Worm (Caenorhabditis elegans): ENCODE data around the gene T22F3.7.

T22F3.7 gene

DNA sequence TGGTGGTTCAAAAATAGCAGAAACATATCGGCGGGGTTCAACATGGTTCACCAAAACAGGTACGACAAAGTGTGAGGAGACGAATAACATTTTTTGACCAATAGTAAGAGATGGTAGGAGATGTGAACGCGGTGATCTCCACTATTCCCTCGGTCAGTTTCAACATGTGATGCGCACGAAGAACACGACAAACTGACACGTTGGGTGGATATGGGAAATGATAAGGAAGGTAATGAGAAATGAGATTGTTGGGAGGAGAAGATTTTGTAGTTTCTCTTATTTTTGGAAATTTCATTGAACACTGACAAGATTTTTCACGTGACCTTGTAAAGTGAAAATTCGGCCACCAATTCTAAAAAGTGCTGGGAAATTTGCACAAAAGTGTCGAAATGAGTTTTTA lies 10.2 kb upstream of the T22F3.7 start:
- no peak for TF ChIP-seq madf-3 (GFP tag; IDR thresholded peaks at IDR 0.05)
- TF ChIP-seq F10E7.11 (tag; optimal IDR thresholded peaks at IDR 0.05): no peak
- no peak for TF ChIP-seq nfya-1 (tag; optimal IDR thresholded peaks at IDR 0.05; ENCODE audit: borderline replicate concordance, insufficient read depth)
- TF ChIP-seq ccch-3 (GFP tag; optimal IDR thresholded peaks at IDR 0.05): no peak
- TF ChIP-seq hmg-20 (GFP tag; IDR thresholded peaks at IDR 0.05): no peak
- TF ChIP-seq F22D6.2 (tag; optimal IDR thresholded peaks at IDR 0.05): no peak
- no peak for TF ChIP-seq lsy-27 (tag; optimal IDR thresholded peaks at IDR 0.05; ENCODE audit: borderline replicate concordance, insufficient read depth)
- no peak for TF ChIP-seq F33H1.4 (GFP tag; IDR thresholded peaks at IDR 0.05)
- no peak for TF ChIP-seq lag-1 (GFP tag; IDR thresholded peaks at IDR 0.05)
- no peak for TF ChIP-seq attf-5 (GFP tag; optimal IDR thresholded peaks at IDR 0.05)
- TF ChIP-seq egl-18 (GFP tag; IDR thresholded peaks at IDR 0.05): no peak
- no peak for TF ChIP-seq sdz-38 (tag; optimal IDR thresholded peaks at IDR 0.05)
- no peak for TF ChIP-seq him-1 (tag; optimal IDR thresholded peaks at IDR 0.05)
- no peak for TF ChIP-seq nhr-27 (tag; optimal IDR thresholded peaks at IDR 0.05)
- no peak for TF ChIP-seq zim-3 (tag; optimal IDR thresholded peaks at IDR 0.05)

DNA sequence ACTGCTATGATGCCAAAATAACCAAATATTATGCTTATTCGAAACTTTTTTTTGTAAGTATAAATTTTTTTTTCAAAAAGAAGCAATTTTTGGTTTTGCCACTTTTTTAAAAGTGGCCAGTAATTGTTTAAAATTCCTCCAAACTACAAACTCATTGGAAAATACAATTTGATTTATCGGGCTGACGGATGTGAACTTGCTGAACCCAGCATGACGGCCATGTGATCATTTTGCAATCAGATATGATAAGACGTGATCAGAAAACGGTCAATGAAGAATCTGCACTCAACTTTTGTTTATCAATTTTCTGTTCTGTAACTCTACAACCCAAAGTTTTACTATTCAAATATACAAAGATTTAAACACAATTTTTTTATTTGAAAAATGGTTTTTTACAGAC lies 5.9 kb upstream of the T22F3.7 start:
- TF ChIP-seq T07F8.4 (tag; optimal IDR thresholded peaks at IDR 0.05) (no peak), ets-4 (GFP tag; optimal IDR thresholded peaks at IDR 0.05) (no peak), madf-3 (GFP tag; IDR thresholded peaks at IDR 0.05) (no peak), F55B11.4 (tag; optimal IDR thresholded peaks at IDR 0.05; ENCODE audit: borderline replicate concordance, insufficient read depth) (no peak), mcd-1 (GFP tag; IDR thresholded peaks at IDR 0.05) (no peak), D2030.7 (GFP tag; IDR thresholded peaks at IDR 0.05) (no peak)

DNA sequence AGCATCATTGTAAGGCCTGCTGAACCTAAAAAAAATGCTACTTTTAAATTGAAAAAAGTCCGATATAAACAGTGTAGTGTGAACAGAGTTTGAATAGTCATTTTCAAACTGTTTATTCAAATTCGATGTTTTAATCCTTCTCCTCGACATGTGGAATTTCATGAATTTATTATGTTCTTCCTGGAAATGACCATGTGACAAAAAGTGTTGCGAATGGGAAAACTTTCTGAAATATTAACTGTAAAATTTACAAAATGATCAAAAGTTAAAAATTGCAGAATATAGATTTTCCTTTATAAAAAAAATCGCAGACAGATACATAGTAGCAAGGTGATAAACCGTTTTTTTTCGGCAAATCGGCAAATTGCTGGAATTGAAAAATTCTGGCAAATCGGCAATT lies 4.9 kb upstream of the T22F3.7 start, which contains the start of gene T22F3.8:
Gene T22F3.8 (minus strand): TSS at position 101 of the 400 bp plus-strand sequence.
- TF ChIP-seq die-1 (tag; optimal IDR thresholded peaks at IDR 0.05): no peak
- TF ChIP-seq F23B12.7 (tag; optimal IDR thresholded peaks at IDR 0.05; ENCODE audit: insufficient read depth): no peak
- no peak for TF ChIP-seq nhr-120 (GFP tag; IDR thresholded peaks at IDR 0.05)
- no peak for TF ChIP-seq F39B2.1 (GFP tag; IDR thresholded peaks at IDR 0.05)
- TF ChIP-seq hlh-12 (tag; optimal IDR thresholded peaks at IDR 0.05): no peak
- TF ChIP-seq dpl-1 (GFP tag; optimal IDR thresholded peaks at IDR 0.05): no peak
- no peak for TF ChIP-seq F57C9.4 (tag; optimal IDR thresholded peaks at IDR 0.05)
- TF ChIP-seq snpc-1.1 (tag; optimal IDR thresholded peaks at IDR 0.05; ENCODE audit: insufficient read depth): no peak
- no peak for TF ChIP-seq ztf-22 (GFP tag; optimal IDR thresholded peaks at IDR 0.05)
- no peak for TF ChIP-seq ceh-100 (GFP tag; IDR thresholded peaks at IDR 0.05)
- no peak for TF ChIP-seq F22D6.2 (tag; optimal IDR thresholded peaks at IDR 0.05)
- no peak for TF ChIP-seq ceh-91 (GFP tag; IDR thresholded peaks at IDR 0.05)
- TF ChIP-seq rpc-1 (optimal IDR thresholded peaks at IDR 0.05): no peak
- no peak for TF ChIP-seq rpc-1 (tag; optimal IDR thresholded peaks at IDR 0.05)
- TF ChIP-seq akir-1 (GFP tag; optimal IDR thresholded peaks at IDR 0.05): no peak
- no peak for TF ChIP-seq sptf-2 (GFP tag; optimal IDR thresholded peaks at IDR 0.05)
- no peak for TF ChIP-seq snpc-3.4 (tag; optimal IDR thresholded peaks at IDR 0.05)
- no peak for TF ChIP-seq zfh-2 (GFP tag; conservative IDR thresholded peaks at IDR 0.05)
- TF ChIP-seq madf-10 (tag; optimal IDR thresholded peaks at IDR 0.05): no peak
- TF ChIP-seq ztf-18 (tag; optimal IDR thresholded peaks at IDR 0.05): no peak
